Worm (Caenorhabditis elegans): ENCODE measurements around the gene twk-26.

twk-26 gene

DNA sequence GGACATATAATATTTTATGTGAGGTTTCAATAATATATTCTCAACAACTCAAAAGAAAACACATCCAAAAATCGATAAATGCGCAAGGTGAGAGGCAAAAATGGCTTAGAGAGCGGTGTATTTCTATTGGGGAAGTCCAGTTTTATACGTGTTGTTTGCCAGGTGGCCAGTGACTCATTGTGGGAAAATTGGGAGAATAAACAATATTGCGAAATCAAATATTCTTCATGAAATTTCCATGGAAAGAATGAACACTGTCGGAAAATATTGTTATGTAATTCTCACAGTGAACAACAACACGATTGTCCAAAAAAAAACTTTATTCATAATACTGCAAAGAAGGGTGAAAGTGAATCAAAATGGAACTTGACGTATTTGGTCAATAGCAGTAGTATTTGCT, 33.0 kb upstream of the twk-26 start:
- TF ChIP-seq efl-1 (optimal IDR thresholded peaks at IDR 0.05) (no peak), efl-1 (GFP tag; optimal IDR thresholded peaks at IDR 0.05 in 1 of 2) (peak in 1 of 2 experiments; percentile 60), nhr-20 (tag; optimal IDR thresholded peaks at IDR 0.05) (no peak)

DNA sequence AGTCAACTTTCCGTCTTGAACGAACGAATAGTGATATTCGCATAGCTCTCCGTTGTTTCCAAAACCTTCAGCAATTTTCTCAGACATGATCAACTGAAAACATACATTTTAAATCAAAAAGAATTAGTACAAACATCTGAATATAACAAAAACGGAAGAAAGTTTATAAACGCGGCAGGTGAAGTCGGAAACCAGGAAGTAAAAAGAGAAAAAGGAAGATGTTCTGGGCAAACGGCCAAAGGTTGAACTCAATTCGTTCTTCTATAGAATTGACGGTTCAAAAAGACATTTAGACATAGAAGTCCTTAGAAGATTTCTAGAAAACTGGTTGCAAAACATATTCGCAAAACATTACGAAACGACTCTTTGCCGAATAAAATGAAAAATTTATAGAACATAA, 32.6 kb upstream of the twk-26 start, which contains the start of gene F52E4.5:
Gene F52E4.5 (minus strand): TSS at position 101 of the 400 bp plus-strand sequence.
- TF ChIP-seq fkh-4 (tag; optimal IDR thresholded peaks at IDR 0.05; ENCODE audit: borderline replicate concordance), result no peak
- no peak for TF ChIP-seq tlp-1 (tag; optimal IDR thresholded peaks at IDR 0.05)
- TF ChIP-seq Y116A8C.19 (tag; optimal IDR thresholded peaks at IDR 0.05; ENCODE audit: borderline replicate concordance), result no peak
- no peak for TF ChIP-seq egl-13 (tag; optimal IDR thresholded peaks at IDR 0.05)
- TF ChIP-seq C16A3.4 (tag; optimal IDR thresholded peaks at IDR 0.05), result no peak
- TF ChIP-seq unc-62 (GFP tag; optimal IDR thresholded peaks at IDR 0.05), result no peak
- TF ChIP-seq mep-1 (tag; optimal IDR thresholded peaks at IDR 0.05), result no peak
- no peak for TF ChIP-seq nhr-19 (GFP tag; conservative IDR thresholded peaks at IDR 0.05)
- TF ChIP-seq pax-3 (tag; optimal IDR thresholded peaks at IDR 0.05), result no peak
- no peak for TF ChIP-seq irx-1 (tag; optimal IDR thresholded peaks at IDR 0.05)
- TF ChIP-seq efl-3 (GFP tag; optimal IDR thresholded peaks at IDR 0.05), result no peak

DNA sequence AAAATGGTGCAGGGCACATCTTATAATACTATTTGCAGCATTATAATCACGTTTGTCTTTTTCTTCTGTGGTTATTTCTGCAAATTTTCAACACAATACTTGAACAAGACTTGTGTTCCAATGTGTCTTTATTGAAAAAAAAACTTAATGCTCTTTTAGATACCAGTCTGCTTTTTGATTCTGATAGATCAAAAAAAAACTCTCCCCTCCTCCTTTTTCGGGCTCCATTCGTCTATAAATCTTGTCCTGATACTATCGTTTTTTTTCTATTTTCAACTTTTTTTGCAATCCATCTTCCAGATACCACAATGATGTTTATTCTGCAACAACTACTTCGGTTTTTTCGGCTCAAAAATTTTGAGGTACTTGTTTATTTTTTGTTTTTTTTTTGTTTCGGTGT, 26.2 kb upstream of the twk-26 start, which contains the start of gene twk-16:
Gene twk-16 (plus strand): TSS at position 301 of the 400 bp plus-strand sequence.
- no peak for TF ChIP-seq fkh-4 (tag; optimal IDR thresholded peaks at IDR 0.05; ENCODE audit: borderline replicate concordance)
- TF ChIP-seq hlh-4 (tag; optimal IDR thresholded peaks at IDR 0.05), result no peak
- no peak for TF ChIP-seq unc-86 (tag; optimal IDR thresholded peaks at IDR 0.05)
- no peak for TF ChIP-seq lin-15B (tag; optimal IDR thresholded peaks at IDR 0.05)
- no peak for TF ChIP-seq lin-14 (GFP tag; optimal IDR thresholded peaks at IDR 0.05)
- no peak for TF ChIP-seq snu-23 (GFP tag; optimal IDR thresholded peaks at IDR 0.05)
- no peak for TF ChIP-seq unc-62 (GFP tag; optimal IDR thresholded peaks at IDR 0.05)

DNA sequence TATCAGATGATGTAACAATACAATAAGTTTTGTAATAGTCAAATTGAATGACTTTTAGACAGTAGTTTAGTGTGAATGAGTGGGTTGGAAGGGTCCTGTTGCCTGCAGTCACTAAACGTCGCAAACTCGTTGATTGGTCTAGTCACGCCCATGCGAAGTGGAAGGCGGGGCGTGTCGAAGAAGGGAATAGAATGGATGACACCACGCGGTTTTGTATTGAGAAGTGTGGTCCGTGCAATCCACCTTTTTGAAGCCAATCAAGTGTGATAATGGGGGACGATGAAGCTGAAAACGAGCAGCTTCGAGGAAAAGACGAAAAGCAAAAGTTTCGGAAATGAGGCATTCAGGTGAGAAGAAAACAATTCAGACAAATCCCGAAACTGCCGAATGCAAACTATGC, 15.7 kb upstream of the twk-26 start, which contains the start of gene ceh-31:
Gene ceh-31 (minus strand): TSS at position 101 of the 400 bp plus-strand sequence.
- TF ChIP-seq tbx-2 (tag; optimal IDR thresholded peaks at IDR 0.05), result no peak
- no peak for TF ChIP-seq lin-13 (GFP tag; optimal IDR thresholded peaks at IDR 0.05)
- TF ChIP-seq vab-15 (tag; optimal IDR thresholded peaks at IDR 0.05), result no peak
- TF ChIP-seq ces-1 (GFP tag; optimal IDR thresholded peaks at IDR 0.05), result no peak
- no peak for TF ChIP-seq lsy-2 (tag; optimal IDR thresholded peaks at IDR 0.05)
- TF ChIP-seq nhr-77 (tag; optimal IDR thresholded peaks at IDR 0.05), result no peak
- TF ChIP-seq lin-15B (tag; optimal IDR thresholded peaks at IDR 0.05), result no peak
- TF ChIP-seq xbp-1 (tag; optimal IDR thresholded peaks at IDR 0.05), result no peak
- TF ChIP-seq fos-1 (tag; optimal IDR thresholded peaks at IDR 0.05), result no peak

DNA sequence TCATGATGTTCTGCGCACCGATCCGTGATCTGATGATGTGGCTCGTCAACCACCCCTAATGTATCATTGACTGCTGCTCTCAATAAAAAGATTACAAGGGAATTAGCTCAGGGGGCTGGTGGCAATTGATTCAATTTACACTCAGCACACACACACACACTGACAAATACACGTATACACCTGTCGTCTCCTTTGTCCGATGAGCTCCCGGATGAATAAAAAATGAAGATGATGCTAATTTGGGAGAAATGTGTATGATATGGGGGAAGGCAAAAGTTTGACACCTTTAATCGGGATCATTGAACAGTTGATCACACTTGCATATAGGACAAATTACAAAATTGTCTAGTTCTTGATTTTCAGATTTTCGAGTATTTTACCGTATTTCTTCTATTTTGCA, 12.4 kb upstream of the twk-26 start:
- TF ChIP-seq blmp-1 (tag; optimal IDR thresholded peaks at IDR 0.05), result no peak
- no peak for TF ChIP-seq pqm-1 (tag; optimal IDR thresholded peaks at IDR 0.05)
- TF ChIP-seq unc-86 (tag; optimal IDR thresholded peaks at IDR 0.05), result no peak
- no peak for TF ChIP-seq alr-1 (tag; optimal IDR thresholded peaks at IDR 0.05; ENCODE audit: borderline replicate concordance)
- no peak for TF ChIP-seq rnt-1 (tag; optimal IDR thresholded peaks at IDR 0.05)
- no peak for TF ChIP-seq xbp-1 (tag; optimal IDR thresholded peaks at IDR 0.05)
- no peak for TF ChIP-seq hpl-2 (GFP tag; optimal IDR thresholded peaks at IDR 0.05)
- TF ChIP-seq elt-3 (tag; optimal IDR thresholded peaks at IDR 0.05), result no peak
- TF ChIP-seq snpc-4 (tag; optimal IDR thresholded peaks at IDR 0.05), result no peak
- TF ChIP-seq efl-3 (GFP tag; optimal IDR thresholded peaks at IDR 0.05), result no peak
- TF ChIP-seq lir-3 (tag; optimal IDR thresholded peaks at IDR 0.05; ENCODE audit: poor library complexity), result no peak
- TF ChIP-seq efl-1 (optimal IDR thresholded peaks at IDR 0.05), result no peak
- TF ChIP-seq efl-1 (GFP tag; optimal IDR thresholded peaks at IDR 0.05 in 1 of 2), result no peak
- TF ChIP-seq lin-14 (GFP tag; optimal IDR thresholded peaks at IDR 0.05), result no peak
- TF ChIP-seq aha-1 (tag; optimal IDR thresholded peaks at IDR 0.05), result no peak
- TF ChIP-seq ceh-88 (GFP tag; IDR thresholded peaks at IDR 0.05), result no peak
- TF ChIP-seq lin-39 (tag; optimal IDR thresholded peaks at IDR 0.05), result no peak
- no peak for TF ChIP-seq unc-62 (GFP tag; optimal IDR thresholded peaks at IDR 0.05)
